Worm (Caenorhabditis elegans) whole organism, L4 larva: ENCODE results near the gene str-196.
A peak's percentile ranks its signal among the peaks of the same experiment; 100 is the strongest.

Source experiments
- ceh-32 ChIP-seq: sonication (generic microtip); optimal IDR thresholded peaks from 2 replicates; lab custom pipeline; 2016; ENCODE audit warnings: mild to moderate bottlenecking, missing genetic modification characterization, missing compliant biosample characterization; ENCODE audit not compliant: poor library complexity
- daf-12 ChIP-seq: fragments of 150-350 bp; optimal IDR thresholded peaks from 2 replicates; lab custom pipeline; 2014; ENCODE audit warnings: missing biosample characterization, missing genetic modification reagents, missing genetic modification characterization
- dmd-9 ChIP-seq: fragments of 200-800 bp; sonication (Bioruptor generic); IDR thresholded peaks from 2 replicates; pipeline ENCODE4 v1.3.6; 2022; ENCODE audit warnings: missing genetic modification reagents, missing genetic modification characterization, missing compliant biosample characterization
- duxl-1 ChIP-seq: sonication (generic microtip); optimal IDR thresholded peaks from 2 replicates; lab custom pipeline; 2016; ENCODE audit warnings: mild to moderate bottlenecking, missing genetic modification characterization, moderate library complexity, missing compliant biosample characterization; ENCODE audit not compliant: poor library complexity
- fkh-10 ChIP-seq: fragments of 150-350 bp; optimal IDR thresholded peaks from 2 replicates; lab custom pipeline; 2014; ENCODE audit warnings: missing biosample characterization, missing genetic modification reagents, missing genetic modification characterization
- lin-1 ChIP-seq: fragments of 200-800 bp; sonication (Bioruptor generic); IDR thresholded peaks from 2 replicates; pipeline ENCODE4 v1.3.6; 2022; ENCODE audit warnings: missing genetic modification reagents, missing genetic modification characterization, missing compliant biosample characterization
- lsy-2 ChIP-seq, 2 experiments: fragments of 150-350 bp in 1 of 2; sonication (generic microtip) in 1 of 2; optimal IDR thresholded peaks; 2 replicates each; lab custom pipeline; 2014 to 2017; ENCODE audit warnings: missing biosample characterization in 2 of 2, missing genetic modification characterization in 2 of 2
- mep-1 ChIP-seq: fragments of 150-350 bp; sonication (generic microtip); optimal IDR thresholded peaks from 3 replicates; lab custom pipeline; 2014; ENCODE audit warnings: missing biosample characterization, missing genetic modification characterization
- mxl-3 ChIP-seq: fragments of 200-800 bp; sonication (Bioruptor generic); optimal IDR thresholded peaks from 2 replicates; lab custom pipeline; 2018; ENCODE audit warnings: mild to moderate bottlenecking, missing genetic modification characterization, missing compliant biosample characterization
- nhr-102 ChIP-seq: sonication (generic microtip); optimal IDR thresholded peaks from 2 replicates; lab custom pipeline; 2016; ENCODE audit warnings: mild to moderate bottlenecking, missing genetic modification characterization, moderate library complexity, missing compliant biosample characterization
- rbr-2 ChIP-seq: sonication (generic microtip); optimal IDR thresholded peaks from 2 replicates; lab custom pipeline; 2016; ENCODE audit warnings: missing genotype, missing genetic modification characterization, missing compliant biosample characterization
- unc-62 ChIP-seq, 3 experiments: fragments of 150-350 bp in 1 of 3; sonication (generic microtip); optimal IDR thresholded peaks in 2 of 3; peaks in 1 of 3; 1 replicate in 1 of 3; 2 replicates in 2 of 3; lab custom pipeline; 2014 to 2017; ENCODE audit warnings: missing biosample characterization in 3 of 3, missing genetic modification characterization in 3 of 3, missing genetic modification reagents in 3 of 3, missing genotype in 1 of 3
- zip-11 ChIP-seq: fragments of 200-800 bp; sonication (Bioruptor generic); IDR thresholded peaks from 2 replicates; pipeline ENCODE4 v1.3.6; 2022; ENCODE audit warnings: missing genetic modification characterization, missing compliant biosample characterization

str-196 gene

ce11 chrV:539040-539510 lies 47.5 kb downstream of the str-196 start, which contains the start of gene nhr-155:
nhr-155 (plus strand) TSS chrV:539460.
- no peak for TF ChIP-seq rbr-2 (tag; lab: Kevin White, UChicago)
- no peak for TF ChIP-seq mxl-3 (GFP tag; lab: Kevin White, UChicago)
- no peak for TF ChIP-seq dmd-9 (GFP tag; lab: Robert Waterston, UW)
- TF ChIP-seq mep-1 (tag; lab: Kevin White, UChicago), result no peak
- TF ChIP-seq zip-11, result no peak

- TF ChIP-seq duxl-1 (tag; lab: Kevin White, UChicago), result no peak
Observed at ce11 chrV:541470-541869, 49.9 kb downstream of the str-196 start.

- TF ChIP-seq lin-1 (GFP tag; lab: Robert Waterston, UW) (no peak), nhr-102 (no peak), fkh-10 (no peak), daf-12 (tag; lab: Kevin White, UChicago) (no peak), unc-62 (GFP tag; optimal IDR thresholded peaks at IDR 0.05 in 1 of 2; lab: Kevin White, UChicago) (peak in 1 of 2 experiments; percentile 5), unc-62 (tag; optimal IDR thresholded peaks at IDR 0.05; lab: Kevin White, UChicago) (no peak), ceh-32 (tag; lab: Kevin White, UChicago) (no peak), lsy-2 (tag; optimal IDR thresholded peaks at IDR 0.05; lab: Kevin White, UChicago) (no peak)
Observed at ce11 chrV:543169-543568, 51.6 kb downstream of the str-196 start, which contains the start of gene C14C6.3. C14C6.3 (plus strand) TSS chrV:543469.
